Worm (Caenorhabditis elegans): ENCODE data around the gene unc-27.
A peak's percentile ranks its signal among the peaks of the same experiment; 100 is the strongest.

The unc-27 gene

ce11 chrX:8810908-8811307, 21.7 kb downstream of the unc-27 start, which contains the start of gene R04E5.9 (continued):
- peak; percentile 64 for TF ChIP-seq nhr-90 (tag; optimal IDR thresholded peaks at IDR 0.05; ENCODE audit: poor library complexity)
- TF ChIP-seq pax-3 (tag; optimal IDR thresholded peaks at IDR 0.05) = peak; percentile 68
- TF ChIP-seq ces-1 (GFP tag; optimal IDR thresholded peaks at IDR 0.05) = no peak
- TF ChIP-seq aha-1 (tag; optimal IDR thresholded peaks at IDR 0.05) = no peak
- TF ChIP-seq lir-3 (tag; optimal IDR thresholded peaks at IDR 0.05; ENCODE audit: poor library complexity) = no peak
- no peak for TF ChIP-seq efl-3 (GFP tag; optimal IDR thresholded peaks at IDR 0.05)
- 0 out of 2 replicates have a peak, but pooled peaks have one; percentile 34 for TF ChIP-seq grh-1 (GFP tag; IDR thresholded peaks at IDR 0.05)
- peak; percentile 88 for TF ChIP-seq jun-1 (tag; optimal IDR thresholded peaks at IDR 0.05)
- TF ChIP-seq nhr-85 (tag) = peak; percentile 82
- peak; percentile 69 for TF ChIP-seq sox-4 (tag; optimal IDR thresholded peaks at IDR 0.05)
- peak; percentile 79 for TF ChIP-seq fos-1 (tag; optimal IDR thresholded peaks at IDR 0.05)
- TF ChIP-seq ceh-82 (tag; optimal IDR thresholded peaks at IDR 0.05) = peak; percentile 74 to 91 (median 87)
- no peak for TF ChIP-seq lin-15B (tag; optimal IDR thresholded peaks at IDR 0.05)
- no peak for TF ChIP-seq unc-62 (GFP tag; optimal IDR thresholded peaks at IDR 0.05)
- peak; percentile 78 for TF ChIP-seq xbp-1 (tag; optimal IDR thresholded peaks at IDR 0.05)
- no peak for TF ChIP-seq ets-5 (GFP tag; IDR thresholded peaks at IDR 0.05)
- TF ChIP-seq C04F5.9 (tag; optimal IDR thresholded peaks at IDR 0.05) = no peak
- TF ChIP-seq nhr-77 (tag; optimal IDR thresholded peaks at IDR 0.05) = peak; percentile 72
- TF ChIP-seq lin-14 (GFP tag; optimal IDR thresholded peaks at IDR 0.05) = peak; percentile 99
- no peak for TF ChIP-seq vab-15 (tag; optimal IDR thresholded peaks at IDR 0.05)
- TF ChIP-seq ceh-63 (GFP tag; optimal IDR thresholded peaks at IDR 0.05) = no peak
- TF ChIP-seq lin-35 (GFP tag; optimal IDR thresholded peaks at IDR 0.05) = peak; percentile 63 to 81
- peak; percentile 71 for TF ChIP-seq rnt-1 (tag; optimal IDR thresholded peaks at IDR 0.05)
- TF ChIP-seq nhr-20 (tag; optimal IDR thresholded peaks at IDR 0.05) = peak; percentile 86
- no peak for TF ChIP-seq sup-37 (GFP tag; optimal IDR thresholded peaks at IDR 0.05)
- no peak for TF ChIP-seq alr-1 (tag; optimal IDR thresholded peaks at IDR 0.05; ENCODE audit: borderline replicate concordance)
- peak; percentile 21 for TF ChIP-seq ama-1 (optimal IDR thresholded peaks at IDR 0.05)
- no peak for TF ChIP-seq C34B4.2 (tag; optimal IDR thresholded peaks at IDR 0.05)
- TF ChIP-seq fkh-10 (GFP tag; optimal IDR thresholded peaks at IDR 0.05) = peak; percentile 81
- no peak for TF ChIP-seq pag-3 (tag; optimal IDR thresholded peaks at IDR 0.05; ENCODE audit: borderline replicate concordance, insufficient read depth)
- TF ChIP-seq F16B12.6 (tag; optimal IDR thresholded peaks at IDR 0.05) = peak; percentile 44
- peak; percentile 91 for TF ChIP-seq unc-86 (tag; optimal IDR thresholded peaks at IDR 0.05)
- peak; percentile 87 for TF ChIP-seq swsn-7 (tag; optimal IDR thresholded peaks at IDR 0.05)
- no peak for TF ChIP-seq unc-30 (tag; optimal IDR thresholded peaks at IDR 0.05)
- peak; percentile 80 for TF ChIP-seq elt-2 (tag; optimal IDR thresholded peaks at IDR 0.05)
- peak; percentile 92 for TF ChIP-seq nhr-71 (tag; optimal IDR thresholded peaks at IDR 0.05)
- TF ChIP-seq nhr-19 (GFP tag; conservative IDR thresholded peaks at IDR 0.05) = peak; percentile 68
- peak; percentile 13 for TF ChIP-seq ceh-8 (GFP tag; optimal IDR thresholded peaks at IDR 0.05)
- peak; percentile 96 for TF ChIP-seq fkh-8 (tag; optimal IDR thresholded peaks at IDR 0.05)
- TF ChIP-seq ztf-4 (tag; optimal IDR thresholded peaks at IDR 0.05) = peak; percentile 59
- TF ChIP-seq unc-98 (GFP tag; IDR thresholded peaks at IDR 0.05) = no peak
- peak in 1 of 2 experiments; percentile 57 for TF ChIP-seq egl-27 (tag; optimal IDR thresholded peaks at IDR 0.05)
- peak; percentile 62 to 80 for TF ChIP-seq efl-1 (optimal IDR thresholded peaks at IDR 0.05)
- peak; percentile 47 to 94 for TF ChIP-seq efl-1 (GFP tag; optimal IDR thresholded peaks at IDR 0.05 in 1 of 2)
